Worm (Caenorhabditis elegans) whole organism, midembryonic: Measurements from ENCODE around the gene F42C5.5.

ENCODE experiments used
- T22C8.4 ChIP-seq: fragments of 200-800 bp; sonication (Bioruptor generic); IDR thresholded peaks from 2 replicates; pipeline ENCODE4 v1.3.6; 2022; ENCODE audit warnings: missing genetic modification characterization, missing compliant biosample characterization
- cog-1 ChIP-seq: sonication (generic microtip); optimal IDR thresholded peaks from 2 replicates; lab custom pipeline; 2016; ENCODE audit warnings: missing genetic modification characterization, missing compliant biosample characterization
- flt-1 ChIP-seq: fragments of 200-800 bp; sonication (Bioruptor generic); IDR thresholded peaks from 2 replicates; pipeline ENCODE4 v1.3.6; 2022; ENCODE audit warnings: missing genetic modification characterization, missing compliant biosample characterization
- klf-2 ChIP-seq: fragments of 200-800 bp; sonication (Bioruptor generic); conservative IDR thresholded peaks from 2 replicates; pipeline ENCODE4 v1.3.6; 2022; ENCODE audit warnings: missing genetic modification reagents, missing genetic modification characterization, missing compliant biosample characterization
- med-1 ChIP-seq: sonication (generic microtip); optimal IDR thresholded peaks from 2 replicates; lab custom pipeline; 2017; ENCODE audit warnings: missing genetic modification characterization, mild to moderate bottlenecking, missing compliant biosample characterization, antibody characterized with exemption, missing genetic modification reagents; ENCODE audit not compliant: insufficient read depth
- ref-1 ChIP-seq: fragments of 200-800 bp; sonication (Bioruptor generic); conservative IDR thresholded peaks from 2 replicates; pipeline ENCODE4 v1.3.6; 2022; ENCODE audit warnings: missing genetic modification reagents, missing genetic modification characterization, missing compliant biosample characterization
- tab-1 ChIP-seq: fragments of 200-800 bp; sonication (Bioruptor generic); IDR thresholded peaks from 2 replicates; pipeline ENCODE4 v1.3.6; 2022; ENCODE audit warnings: missing genetic modification characterization, missing compliant biosample characterization
- ztf-23 ChIP-seq: fragments of 200-800 bp; sonication (Bioruptor generic); IDR thresholded peaks from 2 replicates; pipeline ENCODE4 v1.3.6; 2022; ENCODE audit warnings: missing genetic modification reagents, missing genetic modification characterization, missing compliant biosample characterization
- ztf-29 ChIP-seq: fragments of 200-800 bp; sonication (Bioruptor generic); IDR thresholded peaks from 2 replicates; pipeline ENCODE4 v1.3.6; 2022; ENCODE audit warnings: missing genetic modification reagents, missing genetic modification characterization, missing compliant biosample characterization

Gene F42C5.5

ce11 chrIV:7294121-7294520, at the start of gene F42C5.5:
Gene F42C5.5 (minus strand): TSS chrIV:7294221.
- TF ChIP-seq ref-1 (GFP tag; lab: Robert Waterston, UW) (no peak), ztf-29 (GFP tag; lab: Robert Waterston, UW) (no peak), klf-2 (GFP tag; lab: Robert Waterston, UW) (no peak), ztf-23 (GFP tag; lab: Robert Waterston, UW) (no peak), cog-1 (tag; lab: Kevin White, UChicago) (no peak), tab-1 (GFP tag; lab: Robert Waterston, UW) (no peak), T22C8.4 (GFP tag; lab: Robert Waterston, UW) (no peak), med-1 (GFP tag; lab: Kevin White, UChicago) (no peak), flt-1 (no peak)

DNA sequence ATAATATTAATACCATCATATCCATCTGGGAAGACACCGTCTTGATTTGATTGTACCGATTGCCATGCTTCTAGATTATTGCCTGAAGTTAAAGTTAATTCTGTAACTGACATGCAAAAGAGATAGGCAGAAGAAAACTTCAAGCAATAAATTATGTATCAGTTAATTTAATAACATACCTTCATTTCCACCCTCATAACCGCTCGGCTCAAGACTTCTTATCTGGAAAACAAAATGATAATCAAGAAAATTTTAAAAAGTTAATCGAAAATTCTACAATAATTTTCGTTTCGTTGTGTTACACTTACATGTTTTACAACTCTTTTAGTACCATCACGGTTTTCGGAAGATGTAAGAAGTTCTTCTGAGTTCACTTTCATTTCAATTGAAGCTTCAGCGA, 48.1 kb upstream of the F42C5.5 start:
- no peak for TF ChIP-seq med-1 (GFP tag; lab: Kevin White, UChicago)
- no peak for TF ChIP-seq ref-1 (GFP tag; lab: Robert Waterston, UW)
- TF ChIP-seq cog-1 (tag; lab: Kevin White, UChicago): no peak
- TF ChIP-seq tab-1 (GFP tag; lab: Robert Waterston, UW): no peak
- TF ChIP-seq klf-2 (GFP tag; lab: Robert Waterston, UW): no peak
- TF ChIP-seq ztf-23 (GFP tag; lab: Robert Waterston, UW): no peak
- TF ChIP-seq flt-1: no peak
- TF ChIP-seq ztf-29 (GFP tag; lab: Robert Waterston, UW): no peak
- no peak for TF ChIP-seq T22C8.4 (GFP tag; lab: Robert Waterston, UW)

- TF ChIP-seq T22C8.4 (GFP tag; lab: Robert Waterston, UW): no peak
- no peak for TF ChIP-seq tab-1 (GFP tag; lab: Robert Waterston, UW)
- TF ChIP-seq klf-2 (GFP tag; lab: Robert Waterston, UW): no peak
- TF ChIP-seq med-1 (GFP tag; lab: Kevin White, UChicago): no peak
- no peak for TF ChIP-seq cog-1 (tag; lab: Kevin White, UChicago)
- no peak for TF ChIP-seq ztf-23 (GFP tag; lab: Robert Waterston, UW)
- no peak for TF ChIP-seq ref-1 (GFP tag; lab: Robert Waterston, UW)
- TF ChIP-seq ztf-29 (GFP tag; lab: Robert Waterston, UW): no peak
- TF ChIP-seq flt-1: no peak
These were observed 45.1 kb upstream of the F42C5.5 start for ce11 chrIV:7339095-7339494.

DNA sequence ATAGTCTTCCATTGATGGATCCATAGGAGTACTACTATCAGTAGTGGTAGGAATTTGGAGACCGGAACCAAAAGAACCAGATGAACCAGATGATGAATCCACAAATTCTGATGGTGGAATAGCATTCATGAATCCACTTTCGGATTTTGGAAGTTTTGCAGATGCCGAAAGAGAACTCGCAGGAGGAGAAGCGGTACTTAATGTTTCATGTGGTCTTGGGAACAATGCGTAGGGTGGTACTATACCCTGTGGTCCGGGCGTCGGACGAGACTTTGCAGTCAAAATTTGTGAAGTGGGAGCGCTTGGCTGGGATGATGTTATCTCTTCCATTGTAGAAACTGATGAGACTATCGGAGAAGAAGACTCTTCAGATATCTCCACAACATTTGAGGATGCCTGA, 44.0 kb upstream of the F42C5.5 start:
- no peak for TF ChIP-seq med-1 (GFP tag; lab: Kevin White, UChicago)
- TF ChIP-seq tab-1 (GFP tag; lab: Robert Waterston, UW): no peak
- no peak for TF ChIP-seq ref-1 (GFP tag; lab: Robert Waterston, UW)
- no peak for TF ChIP-seq T22C8.4 (GFP tag; lab: Robert Waterston, UW)
- TF ChIP-seq klf-2 (GFP tag; lab: Robert Waterston, UW): no peak
- TF ChIP-seq flt-1: no peak
- TF ChIP-seq ztf-23 (GFP tag; lab: Robert Waterston, UW): no peak
- no peak for TF ChIP-seq cog-1 (tag; lab: Kevin White, UChicago)
- no peak for TF ChIP-seq ztf-29 (GFP tag; lab: Robert Waterston, UW)

DNA sequence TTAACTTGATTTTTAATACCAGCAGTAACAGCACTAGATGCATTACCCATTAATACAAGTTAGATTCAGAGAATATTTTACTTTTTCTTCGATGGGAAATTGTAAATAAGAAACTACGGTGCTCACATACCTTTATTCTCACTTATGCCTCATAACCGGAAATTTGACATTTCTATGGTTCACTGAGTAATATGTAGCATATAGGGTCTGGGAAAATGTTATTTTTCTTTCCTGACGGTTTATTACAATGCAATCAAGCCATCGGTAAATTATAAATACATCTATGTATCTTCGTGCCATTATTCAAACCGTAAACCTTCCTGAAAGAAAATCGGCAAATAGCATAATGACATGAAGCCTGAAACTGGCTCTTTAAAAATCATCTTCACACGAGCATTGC, 38.7 kb upstream of the F42C5.5 start, which contains the start of gene ocr-4:
TSS of gene ocr-4 (minus strand) at position 101 of the 400 bp plus-strand sequence.
- TF ChIP-seq klf-2 (GFP tag; lab: Robert Waterston, UW) (no peak), ref-1 (GFP tag; lab: Robert Waterston, UW) (no peak), cog-1 (tag; lab: Kevin White, UChicago) (no peak), tab-1 (GFP tag; lab: Robert Waterston, UW) (no peak)

DNA sequence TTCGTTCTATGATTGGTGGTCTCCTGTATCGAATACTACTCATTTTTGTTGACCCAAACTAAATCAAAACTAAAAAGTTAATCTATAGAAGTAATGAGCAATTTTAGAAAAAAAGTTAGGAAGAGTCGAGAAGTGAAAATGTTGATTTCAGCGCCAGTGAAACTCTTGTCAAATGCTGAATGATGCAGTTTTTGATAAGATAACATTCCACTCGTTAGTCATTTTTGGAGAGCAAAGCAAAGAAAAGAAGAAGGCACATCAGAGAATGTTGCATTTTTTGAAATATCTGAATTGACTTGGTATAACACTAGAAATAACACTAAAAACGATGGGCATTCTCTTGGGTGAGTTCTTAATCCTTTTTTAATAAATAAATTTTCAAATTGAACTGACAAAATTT, 34.9 kb upstream of the F42C5.5 start, which contains the start of gene sqst-2:
TSS of gene sqst-2 (minus strand) at position 58 of the 400 bp plus-strand sequence.
- TF ChIP-seq med-1 (GFP tag; lab: Kevin White, UChicago) (no peak), ztf-23 (GFP tag; lab: Robert Waterston, UW) (no peak), ref-1 (GFP tag; lab: Robert Waterston, UW) (no peak), klf-2 (GFP tag; lab: Robert Waterston, UW) (no peak), tab-1 (GFP tag; lab: Robert Waterston, UW) (no peak), ztf-29 (GFP tag; lab: Robert Waterston, UW) (no peak), T22C8.4 (GFP tag; lab: Robert Waterston, UW) (no peak), flt-1 (no peak), cog-1 (tag; lab: Kevin White, UChicago) (no peak)

ce11 chrIV:7326613-7327149, 32.7 kb upstream of the F42C5.5 start, which contains the start of gene ifo-1:
Gene ifo-1 (minus strand): TSS chrIV:7326663.
- no peak for TF ChIP-seq med-1 (GFP tag; lab: Kevin White, UChicago)
- TF ChIP-seq ztf-29 (GFP tag; lab: Robert Waterston, UW): no peak
- TF ChIP-seq T22C8.4 (GFP tag; lab: Robert Waterston, UW): no peak
- no peak for TF ChIP-seq klf-2 (GFP tag; lab: Robert Waterston, UW)
- TF ChIP-seq ztf-23 (GFP tag; lab: Robert Waterston, UW): no peak
- TF ChIP-seq ref-1 (GFP tag; lab: Robert Waterston, UW): no peak
- TF ChIP-seq cog-1 (tag; lab: Kevin White, UChicago): no peak
- no peak for TF ChIP-seq tab-1 (GFP tag; lab: Robert Waterston, UW)
- no peak for TF ChIP-seq flt-1

DNA sequence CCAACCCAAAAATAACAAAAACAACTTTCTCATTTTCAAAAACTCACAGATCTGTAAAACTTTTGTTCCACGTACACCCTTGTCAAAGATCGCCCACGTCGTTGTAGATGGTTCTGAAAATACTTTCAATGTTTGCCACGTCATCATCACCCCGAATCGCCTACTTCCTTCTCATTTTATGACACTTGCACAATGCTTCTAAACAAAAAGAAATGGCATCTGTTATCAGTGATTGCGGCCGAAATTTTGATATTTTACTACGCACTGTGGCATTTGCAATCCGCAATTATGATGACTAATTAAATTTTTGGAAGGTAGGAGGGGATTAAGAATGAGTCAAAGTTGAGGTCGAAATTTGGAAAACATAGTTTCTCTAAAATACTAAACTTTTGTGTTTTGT, 31.7 kb upstream of the F42C5.5 start:
- TF ChIP-seq cog-1 (tag; lab: Kevin White, UChicago): no peak
- no peak for TF ChIP-seq T22C8.4 (GFP tag; lab: Robert Waterston, UW)
- TF ChIP-seq ref-1 (GFP tag; lab: Robert Waterston, UW): no peak
- TF ChIP-seq ztf-23 (GFP tag; lab: Robert Waterston, UW): no peak
- TF ChIP-seq ztf-29 (GFP tag; lab: Robert Waterston, UW): no peak
- TF ChIP-seq med-1 (GFP tag; lab: Kevin White, UChicago): no peak
- no peak for TF ChIP-seq tab-1 (GFP tag; lab: Robert Waterston, UW)
- no peak for TF ChIP-seq flt-1
- TF ChIP-seq klf-2 (GFP tag; lab: Robert Waterston, UW): no peak

- TF ChIP-seq ref-1 (GFP tag; lab: Robert Waterston, UW): no peak
- no peak for TF ChIP-seq flt-1
- TF ChIP-seq ztf-23 (GFP tag; lab: Robert Waterston, UW): no peak
- TF ChIP-seq med-1 (GFP tag; lab: Kevin White, UChicago): no peak
- no peak for TF ChIP-seq tab-1 (GFP tag; lab: Robert Waterston, UW)
- no peak for TF ChIP-seq cog-1 (tag; lab: Kevin White, UChicago)
- TF ChIP-seq ztf-29 (GFP tag; lab: Robert Waterston, UW): no peak
- TF ChIP-seq klf-2 (GFP tag; lab: Robert Waterston, UW): no peak
- TF ChIP-seq T22C8.4 (GFP tag; lab: Robert Waterston, UW): no peak
These were observed 30.9 kb upstream of the F42C5.5 start for ce11 chrIV:7324913-7325312.
